Fruit fly (Drosophila melanogaster) whole organism, adult: ENCODE results near the gene Rab23.

Experiments used
- CG11617 ChIP-seq: fragments of 200-800 bp; sonication (Bioruptor generic); optimal IDR thresholded peaks from 2 replicates; lab custom pipeline; 2017; ENCODE audit warnings: mild to moderate bottlenecking, missing biosample characterization, missing genetic modification reagents, missing genetic modification characterization
- CG12768 ChIP-seq: fragments of 200-800 bp; sonication (Bioruptor generic); optimal IDR thresholded peaks from 2 replicates; lab custom pipeline; 2017; ENCODE audit warnings: missing biosample characterization, missing genetic modification characterization, mild to moderate bottlenecking, moderate library complexity, missing genetic modification reagents
- CG14711 ChIP-seq: fragments of 200-800 bp; sonication (Bioruptor generic); optimal IDR thresholded peaks from 2 replicates; lab custom pipeline; 2018; ENCODE audit warnings: missing biosample characterization, mild to moderate bottlenecking, missing genetic modification characterization, moderate library complexity
- CG1620 ChIP-seq: fragments of 200-800 bp; sonication (Bioruptor generic); optimal IDR thresholded peaks from 2 replicates; lab custom pipeline; 2016; ENCODE audit warnings: missing biosample characterization, missing genetic modification characterization
- CG33017 ChIP-seq: fragments of 200-800 bp; sonication (Bioruptor generic); optimal IDR thresholded peaks from 2 replicates; lab custom pipeline; 2018; ENCODE audit warnings: missing biosample characterization, mild to moderate bottlenecking, missing genetic modification characterization, moderate library complexity
- CG5204 ChIP-seq: fragments of 200-800 bp; sonication (Bioruptor generic); optimal IDR thresholded peaks from 2 replicates; lab custom pipeline; 2016; ENCODE audit warnings: missing biosample characterization, missing genetic modification characterization
- CG7045 ChIP-seq: fragments of 200-800 bp; sonication (Bioruptor generic); optimal IDR thresholded peaks from 2 replicates; lab custom pipeline; 2017; ENCODE audit warnings: missing biosample characterization, mild to moderate bottlenecking, missing genetic modification characterization
- CG7101 ChIP-seq: fragments of 200-800 bp; sonication (Bioruptor generic); optimal IDR thresholded peaks from 2 replicates; lab custom pipeline; 2018; ENCODE audit warnings: missing biosample characterization, mild to moderate bottlenecking, missing genetic modification characterization, moderate library complexity
- Clk ChIP-seq: fragments of 200-800 bp; sonication (Bioruptor generic); optimal IDR thresholded peaks from 2 replicates; lab custom pipeline; 2017; ENCODE audit warnings: missing biosample characterization, missing genetic modification characterization
- Crg-1 ChIP-seq: fragments of 200-800 bp; sonication (Bioruptor generic); optimal IDR thresholded peaks from 2 replicates; lab custom pipeline; 2016; ENCODE audit warnings: missing biosample characterization, missing genetic modification characterization
- Hr96 ChIP-seq: fragments of 200-800 bp; sonication (Bioruptor generic); optimal IDR thresholded peaks from 2 replicates; lab custom pipeline; 2016; ENCODE audit warnings: missing biosample characterization, missing genetic modification characterization
- Mnt ChIP-seq: fragments of 200-800 bp; sonication (Bioruptor generic); optimal IDR thresholded peaks from 2 replicates; lab custom pipeline; 2016; ENCODE audit warnings: missing biosample characterization, mild to moderate bottlenecking, missing genetic modification characterization
- bab1 ChIP-seq: fragments of 200-800 bp; sonication (Bioruptor generic); optimal IDR thresholded peaks from 3 replicates; lab custom pipeline; 2019; ENCODE audit warnings: missing biosample characterization, mild to moderate bottlenecking, missing genetic modification characterization, moderate library complexity
- cic ChIP-seq: fragments of 200-800 bp; sonication (Bioruptor generic); optimal IDR thresholded peaks from 2 replicates; lab custom pipeline; 2017; ENCODE audit warnings: missing biosample characterization, mild to moderate bottlenecking, missing genetic modification characterization, moderate library complexity
- cnc ChIP-seq, 2 experiments: fragments of >200 bp; optimal IDR thresholded peaks; 2 replicates each; lab custom pipeline; 2017
- kay ChIP-seq: fragments of 200-800 bp; sonication (Bioruptor generic); peaks from one replicate; lab custom pipeline; 2016; ENCODE audit warnings: missing biosample characterization, missing genetic modification characterization, borderline replicate concordance
- ovo ChIP-seq: fragments of 200-800 bp; sonication (Bioruptor generic); optimal IDR thresholded peaks from 2 replicates; lab custom pipeline; 2016; ENCODE audit warnings: missing biosample characterization, missing genetic modification characterization
- pad ChIP-seq: fragments of 200-800 bp; sonication (Bioruptor generic); optimal IDR thresholded peaks from 3 replicates; lab custom pipeline; 2017; ENCODE audit warnings: missing biosample characterization, missing genetic modification characterization, mild to moderate bottlenecking, moderate library complexity, missing genetic modification reagents
- tj ChIP-seq: fragments of 200-800 bp; sonication (Bioruptor generic); optimal IDR thresholded peaks from 3 replicates; lab custom pipeline; 2017; ENCODE audit warnings: missing biosample characterization, mild to moderate bottlenecking, missing genetic modification characterization, moderate library complexity
- toe ChIP-seq: fragments of 200-800 bp; sonication (Bioruptor generic); optimal IDR thresholded peaks from 2 replicates; lab custom pipeline; 2016; ENCODE audit warnings: missing biosample characterization, missing genetic modification characterization

Rab23 gene

DNA sequence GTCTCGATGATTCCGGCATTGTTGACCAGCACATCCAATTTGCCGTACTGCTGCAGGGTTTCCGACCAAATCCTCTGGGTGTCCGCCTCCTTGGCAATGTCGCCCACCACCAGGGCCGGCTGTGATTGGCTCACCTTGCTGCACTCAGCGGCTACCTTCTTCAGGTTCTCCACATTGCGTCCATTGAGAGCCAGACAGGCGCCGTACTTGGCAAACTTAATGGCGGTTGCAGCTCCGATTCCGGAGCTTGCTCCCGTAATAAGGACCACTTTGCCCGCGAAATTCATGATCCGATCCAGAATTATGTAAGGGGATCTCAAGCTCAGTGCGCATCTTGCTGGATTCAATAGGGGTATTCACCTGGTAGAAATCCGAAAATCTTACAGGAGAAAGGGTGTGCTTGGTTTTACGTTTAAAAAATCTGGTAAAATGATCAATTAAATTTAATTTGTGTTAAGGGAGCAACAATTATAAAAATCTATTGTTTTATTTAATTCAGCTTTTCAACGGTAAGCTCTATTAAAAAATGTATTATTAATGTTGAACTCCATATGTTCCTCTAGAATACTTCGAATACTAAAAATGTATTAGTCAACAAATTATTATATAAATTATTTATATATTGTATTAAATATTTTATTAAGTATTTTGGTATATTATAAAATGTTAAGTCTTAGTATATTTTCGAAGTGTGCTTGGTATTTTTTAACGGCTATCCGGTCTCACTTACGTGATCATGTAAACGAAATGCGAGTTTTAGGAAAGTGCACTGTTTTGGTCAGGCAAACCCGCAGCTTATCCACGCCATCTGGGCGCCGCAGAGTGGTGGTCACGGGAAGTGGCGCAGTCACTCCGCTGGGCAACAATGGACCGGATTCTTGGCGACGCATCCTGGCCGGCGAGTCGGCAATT, 48.5 kb downstream of the Rab23 start, which contains the start of the genes CG31548 and CG12170:
Gene CG31548, minus strand, starts transcription at position 334 of the 912 bp plus-strand sequence.
Gene CG12170, plus strand, starts transcription at position 716 of the 912 bp plus-strand sequence.
- TF ChIP-seq Mnt (peak; percentile 25), kay (GFP tag; lab: Kevin White, UChicago) (no peak), CG1620 (GFP tag; lab: Kevin White, UChicago) (no peak), pad (GFP tag; lab: Kevin White, UChicago) (no peak), CG7101 (peak; percentile 56), tj (GFP tag; lab: Kevin White, UChicago) (peak; percentile 27), CG11617 (GFP tag; lab: Kevin White, UChicago) (peak; percentile 78), ovo (GFP tag; lab: Kevin White, UChicago) (no peak), CG5204 (GFP tag; lab: Kevin White, UChicago) (no peak), Hr96 (GFP tag; lab: Kevin White, UChicago) (no peak), Crg-1 (GFP tag; lab: Kevin White, UChicago) (peak; percentile 1), CG14711 (tag; lab: Kevin White, UChicago) (peak; percentile 57), CG33017 (peak; percentile 49), CG12768 (GFP tag; lab: Kevin White, UChicago) (peak; percentile 2), Clk (GFP tag; lab: Kevin White, UChicago) (no peak), CG7045 (GFP tag; lab: Kevin White, UChicago) (peak; percentile 31), cnc (optimal IDR thresholded peaks at IDR 0.05; lab: Kevin White, UChicago) (no peak), cic (GFP tag; lab: Kevin White, UChicago) (no peak), toe (GFP tag; lab: Kevin White, UChicago) (no peak), bab1 (no peak)

DNA sequence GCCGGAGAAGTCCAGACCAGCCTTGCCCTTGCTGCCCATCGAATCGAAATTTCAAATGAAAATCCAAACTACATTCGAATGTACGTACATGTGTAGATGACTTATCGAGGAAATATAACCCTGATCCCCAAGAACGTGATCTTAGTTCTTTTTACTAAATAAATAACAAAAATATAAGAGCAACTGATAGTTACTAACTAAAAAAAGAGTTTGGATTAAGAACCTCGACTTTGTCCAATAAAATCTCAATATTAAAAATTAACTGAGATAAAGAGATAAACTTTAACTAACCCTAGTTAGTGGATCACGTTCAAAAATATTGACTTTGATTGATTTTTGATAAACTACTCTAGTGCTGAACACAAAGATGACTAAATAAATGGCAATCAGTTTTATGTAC, 49.7 kb downstream of the Rab23 start, which contains the start of gene CG31546:
Gene CG31546, minus strand, starts transcription at position 101 of the 400 bp plus-strand sequence.
- TF ChIP-seq CG33017 (no peak), Hr96 (GFP tag; lab: Kevin White, UChicago) (no peak), CG5204 (GFP tag; lab: Kevin White, UChicago) (no peak), ovo (GFP tag; lab: Kevin White, UChicago) (no peak), cnc (optimal IDR thresholded peaks at IDR 0.05; lab: Kevin White, UChicago) (no peak), CG11617 (GFP tag; lab: Kevin White, UChicago) (no peak), CG7045 (GFP tag; lab: Kevin White, UChicago) (no peak), Crg-1 (GFP tag; lab: Kevin White, UChicago) (no peak), bab1 (no peak), cic (GFP tag; lab: Kevin White, UChicago) (no peak), tj (GFP tag; lab: Kevin White, UChicago) (no peak)

DNA sequence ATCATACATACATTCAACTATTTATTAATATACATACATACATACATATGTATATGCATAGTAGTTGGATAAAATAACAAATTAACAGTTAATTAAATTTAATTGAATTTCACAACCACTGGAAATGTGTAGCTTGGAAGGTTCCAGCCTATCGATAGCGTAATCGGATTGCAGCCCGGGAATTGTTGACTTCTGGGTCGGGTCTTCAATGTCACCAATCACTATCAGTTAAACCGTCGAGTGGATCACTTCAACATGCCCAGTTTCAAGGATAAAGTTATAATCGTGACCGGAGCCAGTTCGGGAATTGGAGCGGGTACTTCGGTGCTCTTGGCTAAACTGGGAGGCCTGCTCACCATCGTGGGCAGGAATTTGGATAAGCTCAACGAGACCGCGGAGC, 51.8 kb downstream of the Rab23 start, which contains the start of gene CG12171:
Gene CG12171, plus strand, starts transcription at position 191 of the 400 bp plus-strand sequence.
- TF ChIP-seq bab1 (peak; percentile 34), CG7101 (peak; percentile 23), Crg-1 (GFP tag; lab: Kevin White, UChicago) (peak; percentile 12), CG11617 (GFP tag; lab: Kevin White, UChicago) (peak; percentile 36), CG7045 (GFP tag; lab: Kevin White, UChicago) (no peak), cic (GFP tag; lab: Kevin White, UChicago) (peak; percentile 61)

DNA sequence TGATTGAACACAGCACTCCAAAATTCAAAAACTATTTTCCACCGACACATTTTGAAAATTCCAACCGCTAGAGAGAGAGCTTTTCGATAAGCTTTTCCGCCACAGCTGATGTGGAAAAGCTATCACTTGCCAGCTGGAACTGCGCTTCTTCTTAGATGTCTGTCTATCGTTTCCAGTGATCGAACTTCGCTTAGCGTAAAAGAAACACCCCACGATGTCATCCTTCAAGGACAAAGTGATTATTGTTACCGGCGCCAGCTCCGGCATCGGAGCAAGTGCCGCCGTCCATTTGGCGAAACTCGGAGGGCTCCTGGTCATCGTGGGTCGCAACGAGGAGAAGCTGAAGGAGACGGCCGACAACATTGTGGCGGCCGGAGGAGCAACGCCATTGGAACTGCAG, 53.1 kb downstream of the Rab23 start, which contains the start of gene CG31549:
Gene CG31549, plus strand, starts transcription at position 11 of the 400 bp plus-strand sequence.
- TF ChIP-seq Clk (GFP tag; lab: Kevin White, UChicago): no peak
- no peak for TF ChIP-seq cnc (optimal IDR thresholded peaks at IDR 0.05; lab: Kevin White, UChicago)
- peak; percentile 17 for TF ChIP-seq bab1
- TF ChIP-seq ovo (GFP tag; lab: Kevin White, UChicago): no peak
- TF ChIP-seq cic (GFP tag; lab: Kevin White, UChicago): peak; percentile 43
